Fruit fly (Drosophila melanogaster) whole organism, embryonic: ENCODE measurements around the gene CG14971.
A peak's percentile ranks its signal among the peaks of the same experiment; 100 is the strongest.

Experiments
- Bdp1 ChIP-seq: fragments of 200-800 bp; sonication (Bioruptor generic); optimal IDR thresholded peaks from 3 replicates; lab custom pipeline; 2016; ENCODE audit warnings: missing biosample characterization, missing genetic modification characterization
- CG12219 ChIP-seq: fragments of 200-800 bp; sonication (Bioruptor generic); optimal IDR thresholded peaks from 3 replicates; lab custom pipeline; 2018; ENCODE audit warnings: missing biosample characterization, mild to moderate bottlenecking, missing genetic modification characterization
- CG12744 ChIP-seq: fragments of 200-800 bp; sonication (Bioruptor generic); optimal IDR thresholded peaks from 2 replicates; lab custom pipeline; 2016; ENCODE audit warnings: missing biosample characterization, missing genetic modification characterization
- CG13775 ChIP-seq: fragments of 200-800 bp; sonication (Bioruptor generic); optimal IDR thresholded peaks from 3 replicates; lab custom pipeline; 2017; ENCODE audit warnings: missing biosample characterization, mild to moderate bottlenecking, missing genetic modification characterization
- CG14441 ChIP-seq: fragments of 200-800 bp; sonication (Bioruptor generic); IDR thresholded peaks from 2 replicates; pipeline ENCODE4 v1.3.6; 2022; ENCODE audit warnings: missing biosample characterization, missing genetic modification characterization
- CG14667 ChIP-seq: fragments of 200-800 bp; sonication (Bioruptor generic); IDR thresholded peaks from 2 replicates; pipeline ENCODE4 v1.3.6; 2022; ENCODE audit warnings: missing biosample characterization, missing genetic modification characterization
- CG15479 ChIP-seq: fragments of 200-800 bp; sonication (Bioruptor generic); optimal IDR thresholded peaks from 3 replicates; lab custom pipeline; 2019; ENCODE audit warnings: missing biosample characterization, mild to moderate bottlenecking, missing genetic modification characterization, moderate library complexity
- CG16815 ChIP-seq: fragments of 200-800 bp; sonication (Bioruptor generic); optimal IDR thresholded peaks from 3 replicates; lab custom pipeline; 2017; ENCODE audit warnings: missing biosample characterization, mild to moderate bottlenecking, missing genetic modification characterization
- CG17829 ChIP-seq: fragments of 200-800 bp; optimal IDR thresholded peaks from 2 replicates; lab custom pipeline; 2019; ENCODE audit warnings: missing biosample characterization, mild to moderate bottlenecking, missing genetic modification characterization, moderate library complexity
- CG2889 ChIP-seq: fragments of 200-800 bp; sonication (Bioruptor generic); IDR thresholded peaks from 3 replicates; pipeline ENCODE4 v1.3.6; 2022; ENCODE audit warnings: missing biosample characterization, missing genetic modification characterization
- CG30403 ChIP-seq: fragments of 200-800 bp; sonication (Bioruptor generic); optimal IDR thresholded peaks from 3 replicates; lab custom pipeline; 2016; ENCODE audit warnings: missing biosample characterization, missing genetic modification characterization
- CG30431 ChIP-seq: fragments of 200-800 bp; sonication (Bioruptor generic); optimal IDR thresholded peaks from 2 replicates; lab custom pipeline; 2017; ENCODE audit warnings: missing biosample characterization, missing genetic modification characterization
- CG3163 ChIP-seq: fragments of 200-800 bp; sonication (Bioruptor generic); optimal IDR thresholded peaks from 3 replicates; lab custom pipeline; 2016; ENCODE audit warnings: missing biosample characterization, missing genetic modification characterization
- CG3281 ChIP-seq: fragments of 200-800 bp; sonication (Bioruptor generic); optimal IDR thresholded peaks from 3 replicates; lab custom pipeline; 2017; ENCODE audit warnings: missing biosample characterization, mild to moderate bottlenecking, missing genetic modification characterization
- CG33213 ChIP-seq: fragments of 200-800 bp; sonication (Bioruptor generic); optimal IDR thresholded peaks from 3 replicates; lab custom pipeline; 2016; ENCODE audit warnings: missing biosample characterization, missing genetic modification characterization
- CG4282 ChIP-seq: fragments of 200-800 bp; sonication (Bioruptor generic); optimal IDR thresholded peaks from 2 replicates; lab custom pipeline; 2016; ENCODE audit warnings: missing biosample characterization, missing genetic modification characterization
- CG43689 ChIP-seq: fragments of 200-800 bp; sonication (Bioruptor generic); IDR thresholded peaks from 2 replicates; pipeline ENCODE4 v1.3.6; 2022; ENCODE audit warnings: missing biosample characterization, missing genetic modification characterization
- CG6854 ChIP-seq: fragments of 200-800 bp; sonication (Bioruptor generic); optimal IDR thresholded peaks from 3 replicates; lab custom pipeline; 2017; ENCODE audit warnings: missing biosample characterization, mild to moderate bottlenecking, missing genetic modification characterization
- CG7745 ChIP-seq: fragments of 200-800 bp; sonication (Bioruptor generic); optimal IDR thresholded peaks from 2 replicates; lab custom pipeline; 2018; ENCODE audit warnings: missing biosample characterization, mild to moderate bottlenecking, missing genetic modification characterization, moderate library complexity
- CG8089 ChIP-seq: fragments of 200-800 bp; sonication (Bioruptor generic); optimal IDR thresholded peaks from 3 replicates; lab custom pipeline; 2016; ENCODE audit warnings: missing biosample characterization, missing genetic modification characterization
- CG8281 ChIP-seq: fragments of 200-800 bp; sonication (Bioruptor generic); optimal IDR thresholded peaks from 2 replicates; lab custom pipeline; 2018; ENCODE audit warnings: missing biosample characterization, mild to moderate bottlenecking, missing genetic modification characterization, moderate library complexity
- CG8944 ChIP-seq: fragments of 200-800 bp; sonication (Bioruptor generic); optimal IDR thresholded peaks from 3 replicates; lab custom pipeline; 2016; ENCODE audit warnings: missing biosample characterization, missing genetic modification characterization
- CG9817 ChIP-seq: fragments of 200-800 bp; sonication (Bioruptor generic); optimal IDR thresholded peaks from 2 replicates; lab custom pipeline; 2018; ENCODE audit warnings: missing biosample characterization, mild to moderate bottlenecking, missing genetic modification characterization, moderate library complexity
- Dfd ChIP-seq, 2 experiments: fragments of >200 bp; optimal IDR thresholded peaks; 2 replicates each; lab custom pipeline; 2017; ENCODE audit warnings: missing biosample characterization in 2 of 2, missing genetic modification characterization in 2 of 2
- Fer2 ChIP-seq: fragments of 200-800 bp; sonication (Bioruptor generic); optimal IDR thresholded peaks from 2 replicates; lab custom pipeline; 2018; ENCODE audit warnings: missing biosample characterization, mild to moderate bottlenecking, missing genetic modification characterization, moderate library complexity
- GATAe ChIP-seq: fragments of 200-800 bp; sonication (Bioruptor generic); conservative IDR thresholded peaks from 2 replicates; pipeline ENCODE4 v1.3.6; 2022; ENCODE audit warnings: missing biosample characterization, missing genetic modification characterization
- Lim3 ChIP-seq: fragments of 200-800 bp; sonication (Bioruptor generic); IDR thresholded peaks from 2 replicates; pipeline ENCODE4 v1.3.6; 2022; ENCODE audit warnings: missing biosample characterization, missing genetic modification characterization
- MTF-1 ChIP-seq: fragments of 200-800 bp; sonication (Bioruptor generic); optimal IDR thresholded peaks from 2 replicates; lab custom pipeline; 2018; ENCODE audit warnings: missing biosample characterization, mild to moderate bottlenecking, missing genetic modification characterization, borderline replicate concordance
- Mad ChIP-seq: fragments of 200-800 bp; sonication (Bioruptor generic); optimal IDR thresholded peaks from 2 replicates; lab custom pipeline; 2016; ENCODE audit warnings: missing biosample characterization, missing genetic modification characterization
- NC2β ChIP-seq: fragments of 200-800 bp; sonication (Bioruptor generic); optimal IDR thresholded peaks from 2 replicates; lab custom pipeline; 2016; ENCODE audit warnings: missing biosample characterization, missing genetic modification characterization
- Neu2 ChIP-seq: fragments of 200-800 bp; sonication (Bioruptor generic); optimal IDR thresholded peaks from 3 replicates; lab custom pipeline; 2016; ENCODE audit warnings: missing biosample characterization, missing genetic modification characterization, borderline replicate concordance
- NfI ChIP-seq: fragments of 200-800 bp; sonication (Bioruptor generic); optimal IDR thresholded peaks from 3 replicates; lab custom pipeline; 2018; ENCODE audit warnings: missing biosample characterization, mild to moderate bottlenecking, missing genetic modification characterization, moderate library complexity
- Oaz ChIP-seq: fragments of 200-800 bp; sonication (Bioruptor generic); IDR thresholded peaks from 2 replicates; pipeline ENCODE4 v1.3.6; 2022; ENCODE audit warnings: missing biosample characterization, missing genetic modification characterization
- Opbp ChIP-seq: fragments of 200-800 bp; sonication (Bioruptor generic); IDR thresholded peaks from 3 replicates; pipeline ENCODE4 v1.3.6; 2022; ENCODE audit warnings: missing biosample characterization, missing genetic modification characterization; ENCODE audit not compliant: partially characterized antibody
- Sry-β ChIP-seq: fragments of 200-800 bp; sonication (Bioruptor generic); optimal IDR thresholded peaks from 2 replicates; lab custom pipeline; 2018; ENCODE audit warnings: missing biosample characterization, mild to moderate bottlenecking, missing genetic modification characterization, moderate library complexity
- ac ChIP-seq: fragments of 200-800 bp; sonication (Bioruptor generic); optimal IDR thresholded peaks from 3 replicates; lab custom pipeline; 2017; ENCODE audit warnings: missing biosample characterization, mild to moderate bottlenecking, missing genetic modification characterization
- bcd ChIP-seq: fragments of 200-800 bp; sonication (Bioruptor generic); optimal IDR thresholded peaks from 2 replicates; lab custom pipeline; 2017; ENCODE audit warnings: missing biosample characterization, mild to moderate bottlenecking, missing genetic modification characterization
- emc ChIP-seq: fragments of 200-800 bp; sonication (Bioruptor generic); optimal IDR thresholded peaks from 2 replicates; lab custom pipeline; 2016; ENCODE audit warnings: missing biosample characterization, missing genetic modification characterization
- fd102C ChIP-seq: fragments of 200-800 bp; sonication (Bioruptor generic); optimal IDR thresholded peaks from 2 replicates; lab custom pipeline; 2018; ENCODE audit warnings: missing biosample characterization, mild to moderate bottlenecking, missing genetic modification characterization, moderate library complexity
- jigr1 ChIP-seq: fragments of 200-800 bp; sonication (Bioruptor generic); IDR thresholded peaks from 3 replicates; pipeline ENCODE4 v1.3.6; 2022; ENCODE audit warnings: missing biosample characterization, missing genetic modification characterization
- jing ChIP-seq: fragments of 200-800 bp; sonication (Bioruptor generic); optimal IDR thresholded peaks from 2 replicates; lab custom pipeline; 2018; ENCODE audit warnings: missing biosample characterization, mild to moderate bottlenecking, missing genetic modification characterization
- jumu ChIP-seq: fragments of 200-800 bp; sonication (Bioruptor generic); optimal IDR thresholded peaks from 3 replicates; lab custom pipeline; 2016; ENCODE audit warnings: missing biosample characterization, missing genetic modification characterization
- lilli ChIP-seq: fragments of 200-800 bp; sonication (Bioruptor generic); optimal IDR thresholded peaks from 3 replicates; lab custom pipeline; 2016; ENCODE audit warnings: missing biosample characterization, missing genetic modification characterization
- prd ChIP-seq, 3 experiments: fragments of >200 bp in 2 of 3; fragments of 200-800 bp in 1 of 3; sonication (Bioruptor generic) in 1 of 3; optimal IDR thresholded peaks in 2 of 3; IDR thresholded peaks in 1 of 3; 2 replicates in 2 of 3; 3 replicates in 1 of 3; pipeline versions ENCODE4 v1.3.6 to Lab custom; 2017 to 2022; ENCODE audit warnings: missing biosample characterization in 1 of 3, missing genetic modification characterization in 1 of 3
- salm ChIP-seq: fragments of 200-800 bp; sonication (Bioruptor generic); optimal IDR thresholded peaks from 2 replicates; lab custom pipeline; 2018; ENCODE audit warnings: missing biosample characterization, mild to moderate bottlenecking, missing genetic modification characterization
- sd ChIP-seq: fragments of 200-800 bp; sonication (Bioruptor generic); optimal IDR thresholded peaks from 3 replicates; lab custom pipeline; 2018; ENCODE audit warnings: missing biosample characterization, mild to moderate bottlenecking, missing genetic modification characterization, moderate library complexity
- toy ChIP-seq: fragments of 200-800 bp; sonication (Bioruptor generic); IDR thresholded peaks from 2 replicates; pipeline ENCODE4 v1.3.6; 2022; ENCODE audit warnings: missing biosample characterization, missing genetic modification characterization
- vfl ChIP-seq: fragments of 200-800 bp; sonication (Bioruptor generic); optimal IDR thresholded peaks from 2 replicates; lab custom pipeline; 2016; ENCODE audit warnings: missing biosample characterization, missing genetic modification characterization
- z ChIP-seq: fragments of 200-800 bp; sonication (Bioruptor generic); IDR thresholded peaks from 3 replicates; pipeline ENCODE4 v1.3.6; 2022; ENCODE audit warnings: missing biosample characterization, missing genetic modification characterization

The CG14971 gene

DNA sequence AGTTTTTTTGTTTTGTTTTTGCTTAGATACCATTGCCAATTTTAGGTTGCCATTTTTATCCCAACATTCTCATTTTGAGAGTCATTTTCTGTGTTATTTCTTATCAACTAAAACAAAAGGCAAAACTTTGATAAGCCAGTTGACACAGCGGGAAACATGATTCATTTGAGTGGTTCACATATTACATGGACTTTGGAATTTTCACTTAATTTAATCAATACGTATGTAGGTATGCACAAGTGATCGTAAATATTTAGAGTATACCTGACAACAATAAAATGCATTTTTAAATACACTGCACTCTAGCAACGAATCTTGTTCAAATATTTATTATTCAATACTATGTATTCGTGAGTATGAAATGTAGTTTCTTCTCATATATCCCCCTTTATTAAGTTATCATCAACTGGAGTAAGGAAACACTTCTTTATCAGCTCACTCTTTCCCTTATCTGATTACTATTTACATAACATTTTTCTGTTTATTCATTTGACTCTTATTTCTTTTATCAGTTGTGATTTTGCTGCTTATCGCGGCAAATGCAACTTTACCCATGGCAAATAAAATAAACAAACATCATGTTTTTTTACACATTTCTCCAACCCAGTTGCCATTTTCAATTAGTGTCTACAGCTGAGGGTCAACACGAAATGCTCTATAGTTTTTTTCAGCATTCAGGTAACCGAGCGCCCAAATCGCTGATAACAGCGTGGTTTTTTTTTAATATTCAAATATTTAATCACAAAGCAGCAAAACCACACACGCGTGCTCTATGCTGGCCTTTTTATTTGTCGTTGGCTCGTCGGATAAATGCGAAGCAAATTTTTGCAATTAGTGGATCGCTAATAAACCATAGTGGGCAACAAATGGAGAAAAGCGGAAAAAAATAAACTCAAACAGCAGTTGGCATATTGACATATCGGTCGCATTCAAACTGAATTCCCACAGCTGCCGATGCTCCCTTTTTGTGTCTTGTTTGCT lies 47.7 kb upstream of the CG14971 start (continued):
- no peak for TF ChIP-seq Dfd (GFP tag; optimal IDR thresholded peaks at IDR 0.05; lab: Kevin White, UChicago)
- peak; percentile 15 for TF ChIP-seq Sry-β (GFP tag; lab: Kevin White, UChicago)
- TF ChIP-seq CG30431 (GFP tag; lab: Kevin White, UChicago): no peak
- no peak for TF ChIP-seq Neu2
- no peak for TF ChIP-seq CG8089 (GFP tag; lab: Kevin White, UChicago)
- peak; percentile 27 for TF ChIP-seq CG13775
- TF ChIP-seq toy (GFP tag; lab: Robert Waterston, UW): no peak
- no peak for TF ChIP-seq CG8281 (tag; lab: Kevin White, UChicago)
- TF ChIP-seq GATAe: no peak
- TF ChIP-seq CG9817: no peak
- TF ChIP-seq salm (tag; lab: Kevin White, UChicago): no peak
- no peak for TF ChIP-seq CG33213 (GFP tag; lab: Kevin White, UChicago)
- TF ChIP-seq NfI: no peak
- no peak for TF ChIP-seq prd (optimal IDR thresholded peaks at IDR 0.05; lab: Kevin White, UChicago)
- TF ChIP-seq prd (GFP tag; IDR thresholded peaks at IDR 0.05; lab: Robert Waterston, UW): no peak
- peak; percentile 56 for TF ChIP-seq CG3281 (GFP tag; lab: Kevin White, UChicago)
- TF ChIP-seq CG17829: no peak
- peak; percentile 87 for TF ChIP-seq fd102C
- peak; percentile 46 for TF ChIP-seq CG7745 (tag; lab: Kevin White, UChicago)
- TF ChIP-seq CG15479: peak; percentile 59
- no peak for TF ChIP-seq Oaz
- TF ChIP-seq MTF-1 (GFP tag; lab: Kevin White, UChicago): peak; percentile 38
- TF ChIP-seq CG8944 (GFP tag; lab: Kevin White, UChicago): no peak
- no peak for TF ChIP-seq Lim3 (GFP tag; lab: Robert Waterston, UW)
- no peak for TF ChIP-seq CG30403 (GFP tag; lab: Kevin White, UChicago)
- no peak for TF ChIP-seq vfl (GFP tag; lab: Kevin White, UChicago)
- no peak for TF ChIP-seq bcd
- TF ChIP-seq CG16815 (GFP tag; lab: Kevin White, UChicago): no peak
- TF ChIP-seq CG14441 (GFP tag; lab: Robert Waterston, UW): no peak
- peak; percentile 19 for TF ChIP-seq CG12219 (GFP tag; lab: Kevin White, UChicago)
- peak; percentile 37 for TF ChIP-seq CG12744
- TF ChIP-seq jumu (GFP tag; lab: Kevin White, UChicago): no peak
- TF ChIP-seq Fer2 (tag; lab: Kevin White, UChicago): no peak
- peak; percentile 15 for TF ChIP-seq lilli
- TF ChIP-seq Opbp: no peak
- no peak for TF ChIP-seq emc
- TF ChIP-seq Bdp1 (GFP tag; lab: Kevin White, UChicago): no peak
- TF ChIP-seq jigr1 (GFP tag; lab: Robert Waterston, UW): no peak
- no peak for TF ChIP-seq CG43689
- TF ChIP-seq jing: no peak
- TF ChIP-seq Mad (GFP tag; lab: Kevin White, UChicago): no peak
- no peak for TF ChIP-seq sd (tag; lab: Kevin White, UChicago)
- TF ChIP-seq CG14667 (GFP tag; lab: Robert Waterston, UW): no peak
- TF ChIP-seq CG3163 (GFP tag; lab: Kevin White, UChicago): no peak
- peak; percentile 66 for TF ChIP-seq ac
- no peak for TF ChIP-seq CG2889 (GFP tag; lab: Robert Waterston, UW)
- TF ChIP-seq z (GFP tag; lab: Robert Waterston, UW): 0 out of 3 replicates have a peak, but pooled peaks have one; percentile 33
- no peak for TF ChIP-seq CG6854 (GFP tag; lab: Kevin White, UChicago)
- TF ChIP-seq CG4282 (GFP tag; lab: Kevin White, UChicago): no peak
- no peak for TF ChIP-seq NC2β
